Fruit fly (Drosophila melanogaster) whole organism: Measurements from ENCODE around the gene scrib.

Source experiments
- CG8478 ChIP-seq: fragments of >200 bp; optimal IDR thresholded peaks from 2 replicates; lab custom pipeline; 2018; ENCODE audit warnings: inconsistent platforms
- Dll ChIP-seq: fragments of >200 bp; optimal IDR thresholded peaks from 2 replicates; lab custom pipeline; 2017
- EcR ChIP-seq, 2 experiments: fragments of >200 bp; optimal IDR thresholded peaks; 2 replicates each; lab custom pipeline; 2017; ENCODE audit warnings: missing biosample characterization in 2 of 2, missing genetic modification characterization in 2 of 2, missing genetic modification reagents in 2 of 2
- pan ChIP-seq: fragments of >200 bp; optimal IDR thresholded peaks from 2 replicates; lab custom pipeline; 2017
- psq ChIP-seq: fragments of >200 bp; optimal IDR thresholded peaks from 2 replicates; lab custom pipeline; 2017
- usp ChIP-seq: fragments of >200 bp; optimal IDR thresholded peaks from 2 replicates; lab custom pipeline; 2017; ENCODE audit warnings: missing biosample characterization, missing genetic modification characterization, mixed read lengths

- TF ChIP-seq psq (lab: Kevin White, UChicago) (no peak), CG8478 (lab: Kevin White, UChicago) (no peak), usp (GFP tag; lab: Kevin White, UChicago) (no peak), pan (no peak), EcR (GFP tag; optimal IDR thresholded peaks at IDR 0.05; lab: Kevin White, UChicago) (no peak), Dll (no peak)
Observed at dm6 chr3R:26536110-26536746, at the start of gene scrib.
